Worm (Caenorhabditis elegans) whole organism, L1 larva: ENCODE results near the gene drr-1.

Experiments used
- C04F5.9 ChIP-seq: sonication (generic microtip); optimal IDR thresholded peaks from 2 replicates; lab custom pipeline; 2016; ENCODE audit warnings: missing genetic modification characterization, missing compliant biosample characterization
- C16A3.4 ChIP-seq: fragments of 150-350 bp; optimal IDR thresholded peaks from 2 replicates; lab custom pipeline; 2014; ENCODE audit warnings: missing biosample characterization, missing genetic modification characterization
- C34B4.2 ChIP-seq: sonication (generic microtip); optimal IDR thresholded peaks from 2 replicates; lab custom pipeline; 2017; ENCODE audit warnings: mild to moderate bottlenecking, missing genetic modification characterization, missing compliant biosample characterization
- F16B12.6 ChIP-seq: fragments of 150-350 bp; optimal IDR thresholded peaks from 2 replicates; lab custom pipeline; 2014; ENCODE audit warnings: missing biosample characterization, missing genetic modification characterization
- Y116A8C.19 ChIP-seq: sonication (generic microtip); optimal IDR thresholded peaks from 2 replicates; lab custom pipeline; 2016; ENCODE audit warnings: missing compliant biosample characterization, missing genetic modification characterization, borderline replicate concordance
- aly-2 ChIP-seq: fragments of 150-350 bp; optimal IDR thresholded peaks from 2 replicates; lab custom pipeline; 2014; ENCODE audit warnings: missing biosample characterization, missing genetic modification characterization
- ama-1 ChIP-seq: fragments of 150-350 bp; optimal IDR thresholded peaks from 2 replicates; lab custom pipeline; 2014
- ceh-8 ChIP-seq: fragments of 200-800 bp; sonication (Bioruptor generic); optimal IDR thresholded peaks from 2 replicates; lab custom pipeline; 2018; ENCODE audit warnings: mild to moderate bottlenecking, missing genetic modification characterization, moderate library complexity, missing compliant biosample characterization
- ces-1 ChIP-seq: fragments of 150-350 bp; optimal IDR thresholded peaks from 2 replicates; lab custom pipeline; 2014; ENCODE audit warnings: missing biosample characterization, missing genetic modification reagents, missing genetic modification characterization
- dpl-1 ChIP-seq, 3 experiments: fragments of 150-350 bp in 2 of 3; sonication (generic microtip) in 1 of 3; optimal IDR thresholded peaks; 2 replicates each; lab custom pipeline; 2014 to 2017; ENCODE audit warnings: missing biosample characterization in 3 of 3, missing genetic modification characterization in 3 of 3, missing genetic modification reagents in 3 of 3
- dsc-1 ChIP-seq: sonication (generic microtip); optimal IDR thresholded peaks from 2 replicates; lab custom pipeline; 2016; ENCODE audit warnings: mild to moderate bottlenecking, missing genetic modification characterization, missing compliant biosample characterization
- efl-1 ChIP-seq, 4 experiments: fragments of 150-350 bp; optimal IDR thresholded peaks in 3 of 4; peaks in 1 of 4; 1 replicate in 1 of 4; 2 replicates in 3 of 4; lab custom pipeline; 2014; ENCODE audit warnings: missing biosample characterization in 2 of 4, missing genetic modification characterization in 2 of 4, missing genetic modification reagents in 2 of 4
- efl-3 ChIP-seq: fragments of 200-800 bp; sonication (Bioruptor generic); optimal IDR thresholded peaks from 2 replicates; lab custom pipeline; 2018; ENCODE audit warnings: mild to moderate bottlenecking, missing genetic modification characterization, missing compliant biosample characterization
- egl-13 ChIP-seq: sonication (generic microtip); optimal IDR thresholded peaks from 2 replicates; lab custom pipeline; 2016; ENCODE audit warnings: missing genotype, missing genetic modification reagents, missing genetic modification characterization, missing compliant biosample characterization
- elt-2 ChIP-seq: sonication (generic microtip); optimal IDR thresholded peaks from 2 replicates; lab custom pipeline; 2016; ENCODE audit warnings: missing genetic modification characterization, mild to moderate bottlenecking, inconsistent platforms, missing compliant biosample characterization, missing genetic modification reagents
- elt-3 ChIP-seq, 6 experiments: fragments of 150-350 bp in 1 of 6; sonication (generic microtip); optimal IDR thresholded peaks; 2 replicates each; lab custom pipeline; 2017 to 2018; ENCODE audit warnings: missing biosample characterization in 6 of 6, missing genetic modification characterization in 6 of 6, inconsistent platforms in 1 of 6
- ets-5 ChIP-seq: fragments of 200-800 bp; sonication (Bioruptor generic); IDR thresholded peaks from 2 replicates; pipeline ENCODE4 v1.3.6; 2022; ENCODE audit warnings: missing genetic modification characterization, missing compliant biosample characterization
- fkh-10 ChIP-seq: sonication (generic microtip); optimal IDR thresholded peaks from 2 replicates; lab custom pipeline; 2017; ENCODE audit warnings: missing biosample characterization, missing genetic modification reagents, missing genetic modification characterization
- fkh-4 ChIP-seq: sonication (generic microtip); optimal IDR thresholded peaks from 2 replicates; lab custom pipeline; 2016; ENCODE audit warnings: missing compliant biosample characterization, missing genetic modification characterization, borderline replicate concordance
- grh-1 ChIP-seq: fragments of 200-800 bp; sonication (Bioruptor generic); IDR thresholded peaks from 2 replicates; pipeline ENCODE4 v1.3.6; 2022; ENCODE audit warnings: missing genetic modification reagents, missing genetic modification characterization, missing compliant biosample characterization
- hlh-4 ChIP-seq: sonication (generic microtip); optimal IDR thresholded peaks from 2 replicates; lab custom pipeline; 2016; ENCODE audit warnings: mild to moderate bottlenecking, missing genetic modification characterization, missing compliant biosample characterization
- hpl-2 ChIP-seq: fragments of 150-350 bp; optimal IDR thresholded peaks from 2 replicates; lab custom pipeline; 2014; ENCODE audit warnings: missing biosample characterization, missing genetic modification reagents, missing genetic modification characterization
- irx-1 ChIP-seq: sonication (generic microtip); optimal IDR thresholded peaks from 2 replicates; lab custom pipeline; 2016; ENCODE audit warnings: missing genetic modification characterization, missing compliant biosample characterization
- lin-14 ChIP-seq: fragments of 200-800 bp; sonication (Bioruptor generic); optimal IDR thresholded peaks from 2 replicates; lab custom pipeline; 2018; ENCODE audit warnings: mild to moderate bottlenecking, missing genetic modification characterization, moderate library complexity, missing compliant biosample characterization
- lin-15B ChIP-seq: fragments of 150-350 bp; sonication (generic microtip); optimal IDR thresholded peaks from 3 replicates; lab custom pipeline; 2014; ENCODE audit warnings: missing biosample characterization, missing genetic modification characterization
- lin-35 ChIP-seq, 2 experiments: fragments of 150-350 bp; optimal IDR thresholded peaks; 2 replicates each; lab custom pipeline; 2014; ENCODE audit warnings: missing biosample characterization in 2 of 2, missing genetic modification characterization in 2 of 2, missing genetic modification reagents in 2 of 2
- lin-39 ChIP-seq: fragments of 150-350 bp; optimal IDR thresholded peaks from 2 replicates; lab custom pipeline; 2014; ENCODE audit warnings: missing biosample characterization, missing genetic modification reagents, missing genetic modification characterization
- lir-3 ChIP-seq: sonication (generic microtip); optimal IDR thresholded peaks from 2 replicates; lab custom pipeline; 2016; ENCODE audit warnings: mild to moderate bottlenecking, missing genetic modification characterization, moderate library complexity, missing compliant biosample characterization; ENCODE audit not compliant: poor library complexity
- lsy-2 ChIP-seq, 2 experiments: fragments of 150-350 bp; optimal IDR thresholded peaks; 2 replicates each; lab custom pipeline; 2014; ENCODE audit warnings: missing biosample characterization in 2 of 2, missing genetic modification characterization in 2 of 2
- mdl-1 ChIP-seq, 2 experiments: fragments of 150-350 bp; optimal IDR thresholded peaks; 2 replicates each; lab custom pipeline; 2014 to 2017; ENCODE audit warnings: missing biosample characterization in 2 of 2, missing genetic modification characterization in 2 of 2, inconsistent platforms in 1 of 2
- mef-2 ChIP-seq: fragments of 150-350 bp; optimal IDR thresholded peaks from 2 replicates; lab custom pipeline; 2014; ENCODE audit warnings: missing biosample characterization, missing genetic modification characterization
- nhr-11 ChIP-seq: fragments of 150-350 bp; optimal IDR thresholded peaks from 2 replicates; lab custom pipeline; 2014; ENCODE audit warnings: missing biosample characterization, missing genetic modification characterization
- nhr-20 ChIP-seq: sonication (generic microtip); optimal IDR thresholded peaks from 2 replicates; lab custom pipeline; 2016; ENCODE audit warnings: mild to moderate bottlenecking, missing genetic modification characterization, missing compliant biosample characterization
- nhr-237 ChIP-seq: fragments of 150-350 bp; optimal IDR thresholded peaks from 2 replicates; lab custom pipeline; 2014; ENCODE audit warnings: missing biosample characterization, missing genetic modification characterization
- nhr-47 ChIP-seq: sonication (generic microtip); optimal IDR thresholded peaks from 2 replicates; lab custom pipeline; 2016; ENCODE audit warnings: mild to moderate bottlenecking, missing genetic modification characterization, moderate library complexity, missing compliant biosample characterization
- nhr-76 ChIP-seq: sonication (generic microtip); optimal IDR thresholded peaks from 2 replicates; lab custom pipeline; 2017; ENCODE audit warnings: missing biosample characterization, missing genetic modification characterization
- nhr-77 ChIP-seq: fragments of 150-350 bp; optimal IDR thresholded peaks from 2 replicates; lab custom pipeline; 2014; ENCODE audit warnings: missing biosample characterization, missing genetic modification characterization
- nhr-84 ChIP-seq: sonication (generic microtip); optimal IDR thresholded peaks from 2 replicates; lab custom pipeline; 2017; ENCODE audit warnings: missing biosample characterization, missing genetic modification characterization
- nhr-85 ChIP-seq: sonication (generic microtip); peaks from one replicate; lab custom pipeline; 2016; ENCODE audit warnings: missing genetic modification characterization, inconsistent platforms, missing compliant biosample characterization
- nhr-90 ChIP-seq: sonication (generic microtip); optimal IDR thresholded peaks from 2 replicates; lab custom pipeline; 2016; ENCODE audit warnings: mild to moderate bottlenecking, missing genetic modification characterization, missing compliant biosample characterization; ENCODE audit not compliant: poor library complexity
- pax-3 ChIP-seq: fragments of 200-800 bp; sonication (Bioruptor generic); optimal IDR thresholded peaks from 2 replicates; lab custom pipeline; 2018; ENCODE audit warnings: mild to moderate bottlenecking, missing genetic modification characterization, moderate library complexity, missing compliant biosample characterization
- pqm-1 ChIP-seq: sonication (generic microtip); optimal IDR thresholded peaks from 3 replicates; lab custom pipeline; 2017; ENCODE audit warnings: missing biosample characterization, missing genetic modification characterization
- rnt-1 ChIP-seq: sonication (generic microtip); optimal IDR thresholded peaks from 2 replicates; lab custom pipeline; 2016; ENCODE audit warnings: mild to moderate bottlenecking, missing genetic modification characterization, moderate library complexity, missing compliant biosample characterization
- skn-1 ChIP-seq: fragments of 150-350 bp; optimal IDR thresholded peaks from 2 replicates; lab custom pipeline; 2014; ENCODE audit warnings: missing biosample characterization, missing genetic modification characterization
- sox-4 ChIP-seq: sonication (generic microtip); optimal IDR thresholded peaks from 2 replicates; lab custom pipeline; 2016; ENCODE audit warnings: missing genetic modification characterization, missing compliant biosample characterization
- sptf-1 ChIP-seq: fragments of 150-350 bp; optimal IDR thresholded peaks from 2 replicates; lab custom pipeline; 2014; ENCODE audit warnings: missing biosample characterization, missing genetic modification characterization
- sup-37 ChIP-seq: fragments of 200-800 bp; sonication (Bioruptor generic); optimal IDR thresholded peaks from 2 replicates; lab custom pipeline; 2018; ENCODE audit warnings: mild to moderate bottlenecking, missing genetic modification characterization, missing compliant biosample characterization
- swsn-7 ChIP-seq: sonication (generic microtip); optimal IDR thresholded peaks from 2 replicates; lab custom pipeline; 2016; ENCODE audit warnings: missing genetic modification characterization, missing compliant biosample characterization
- unc-130 ChIP-seq: fragments of 150-350 bp; optimal IDR thresholded peaks from 2 replicates; lab custom pipeline; 2017; ENCODE audit warnings: missing biosample characterization, missing genetic modification characterization, inconsistent platforms
- unc-98 ChIP-seq: fragments of 200-800 bp; sonication (Bioruptor generic); IDR thresholded peaks from 2 replicates; pipeline ENCODE4 v1.3.6; 2022; ENCODE audit warnings: missing genetic modification characterization, missing compliant biosample characterization
- xbp-1 ChIP-seq: sonication (generic microtip); optimal IDR thresholded peaks from 2 replicates; lab custom pipeline; 2016; ENCODE audit warnings: missing genetic modification characterization, missing compliant biosample characterization
- zag-1 ChIP-seq: fragments of 150-350 bp; optimal IDR thresholded peaks from 2 replicates; lab custom pipeline; 2014; ENCODE audit warnings: missing biosample characterization, missing genetic modification characterization
- ztf-11 ChIP-seq, 2 experiments: sonication (generic microtip); optimal IDR thresholded peaks; 2 replicates each; lab custom pipeline; 2016 to 2017; ENCODE audit warnings: missing genetic modification characterization in 2 of 2, missing biosample characterization in 1 of 2, missing compliant biosample characterization in 1 of 2
- ztf-4 ChIP-seq: fragments of 150-350 bp; optimal IDR thresholded peaks from 2 replicates; lab custom pipeline; 2014; ENCODE audit warnings: missing biosample characterization, missing genetic modification characterization

drr-1 gene

DNA sequence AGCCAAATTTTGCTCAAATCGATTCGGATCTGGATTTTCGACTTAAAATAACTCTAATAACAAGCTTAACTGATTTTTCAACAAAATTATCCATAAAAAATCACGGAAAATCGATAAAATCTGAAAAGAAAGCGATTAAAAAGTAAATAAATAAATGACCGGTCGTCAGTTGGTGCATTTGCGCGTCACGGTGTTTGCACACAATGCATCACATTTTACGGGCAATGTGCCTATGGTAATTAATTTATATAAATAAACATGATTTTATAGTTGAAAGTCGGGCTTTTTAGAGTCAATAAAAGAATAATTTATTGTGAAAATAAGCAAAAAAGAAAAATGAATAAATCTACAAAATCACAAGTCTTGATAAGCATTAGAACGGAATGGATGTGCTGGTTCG lies 938 bp downstream of the drr-1 start (continued):
- TF ChIP-seq sox-4 (tag; lab: Kevin White, UChicago) (peak; percentile 7), nhr-47 (tag; lab: Kevin White, UChicago) (peak; percentile 60), Y116A8C.19 (tag; lab: Kevin White, UChicago) (no peak), ztf-11 (tag; optimal IDR thresholded peaks at IDR 0.05; lab: Kevin White, UChicago) (no peak), ets-5 (no peak), nhr-237 (no peak), nhr-11 (tag; lab: Kevin White, UChicago) (no peak), lin-14 (GFP tag; lab: Kevin White, UChicago) (no peak), irx-1 (peak; percentile 35), mdl-1 (tag; optimal IDR thresholded peaks at IDR 0.05; lab: Kevin White, UChicago) (no peak), pax-3 (no peak), nhr-76 (no peak), egl-13 (tag; lab: Kevin White, UChicago) (peak; percentile 17), rnt-1 (peak; percentile 25), fkh-4 (tag; lab: Kevin White, UChicago) (no peak), mef-2 (tag; lab: Kevin White, UChicago) (no peak), nhr-20 (tag; lab: Kevin White, UChicago) (peak; percentile 26), nhr-90 (tag; lab: Kevin White, UChicago) (peak; percentile 39), C04F5.9 (no peak), sup-37 (GFP tag; lab: Kevin White, UChicago) (no peak), pqm-1 (tag; lab: Kevin White, UChicago) (no peak), grh-1 (GFP tag; lab: Robert Waterston, UW) (no peak), lin-39 (tag; lab: Kevin White, UChicago) (no peak), skn-1 (tag; lab: Kevin White, UChicago) (no peak), ama-1 (peak; percentile 51), hlh-4 (tag; lab: Kevin White, UChicago) (no peak), elt-3 (tag; optimal IDR thresholded peaks at IDR 0.05; lab: Kevin White, UChicago) (no peak), fkh-10 (GFP tag; lab: Kevin White, UChicago) (no peak), lir-3 (tag; lab: Kevin White, UChicago) (no peak), lin-35 (GFP tag; optimal IDR thresholded peaks at IDR 0.05; lab: Kevin White, UChicago) (peak; percentile 13 to 42), ztf-4 (tag; lab: Kevin White, UChicago) (no peak), elt-2 (tag; lab: Kevin White, UChicago) (no peak), lin-15B (no peak), C16A3.4 (tag; lab: Kevin White, UChicago) (peak; percentile 15), ceh-8 (GFP tag; lab: Kevin White, UChicago) (no peak), aly-2 (no peak), swsn-7 (tag; lab: Kevin White, UChicago) (peak; percentile 50), C34B4.2 (tag; lab: Kevin White, UChicago) (no peak), unc-130 (peak; percentile 57), hpl-2 (no peak), xbp-1 (tag; lab: Kevin White, UChicago) (peak; percentile 42), ces-1 (GFP tag; lab: Kevin White, UChicago) (no peak), zag-1 (tag; lab: Kevin White, UChicago) (no peak), lsy-2 (tag; optimal IDR thresholded peaks at IDR 0.05; lab: Kevin White, UChicago) (peak; percentile 68 to 69), nhr-84 (tag; lab: Kevin White, UChicago) (no peak), efl-1 (optimal IDR thresholded peaks at IDR 0.05; lab: Kevin White, UChicago) (peak; percentile 25 to 54), efl-1 (GFP tag; optimal IDR thresholded peaks at IDR 0.05 in 1 of 2; lab: Kevin White, UChicago) (peak; percentile 62 to 93), efl-3 (no peak), unc-98 (GFP tag; lab: Robert Waterston, UW) (no peak), sptf-1 (tag; lab: Kevin White, UChicago) (no peak), nhr-85 (tag; lab: Kevin White, UChicago) (no peak), dsc-1 (tag; lab: Kevin White, UChicago) (peak; percentile 58), nhr-77 (tag; lab: Kevin White, UChicago) (no peak), dpl-1 (GFP tag; optimal IDR thresholded peaks at IDR 0.05; lab: Kevin White, UChicago) (peak in 2 of 3 experiments; percentile 51 to 62), F16B12.6 (tag; lab: Kevin White, UChicago) (peak; percentile 93)
